Worm (Caenorhabditis elegans) whole organism, midembryonic: ENCODE data around the gene F35A5.2.

Source experiments
- T22C8.4 ChIP-seq: fragments of 200-800 bp; sonication (Bioruptor generic); IDR thresholded peaks from 2 replicates; pipeline ENCODE4 v1.3.6; 2022; ENCODE audit warnings: missing genetic modification characterization, missing compliant biosample characterization
- cog-1 ChIP-seq: sonication (generic microtip); optimal IDR thresholded peaks from 2 replicates; lab custom pipeline; 2016; ENCODE audit warnings: missing genetic modification characterization, missing compliant biosample characterization
- flt-1 ChIP-seq: fragments of 200-800 bp; sonication (Bioruptor generic); IDR thresholded peaks from 2 replicates; pipeline ENCODE4 v1.3.6; 2022; ENCODE audit warnings: missing genetic modification characterization, missing compliant biosample characterization
- klf-2 ChIP-seq: fragments of 200-800 bp; sonication (Bioruptor generic); conservative IDR thresholded peaks from 2 replicates; pipeline ENCODE4 v1.3.6; 2022; ENCODE audit warnings: missing genetic modification reagents, missing genetic modification characterization, missing compliant biosample characterization
- med-1 ChIP-seq: sonication (generic microtip); optimal IDR thresholded peaks from 2 replicates; lab custom pipeline; 2017; ENCODE audit warnings: missing genetic modification characterization, mild to moderate bottlenecking, missing compliant biosample characterization, antibody characterized with exemption, missing genetic modification reagents; ENCODE audit not compliant: insufficient read depth
- ref-1 ChIP-seq: fragments of 200-800 bp; sonication (Bioruptor generic); conservative IDR thresholded peaks from 2 replicates; pipeline ENCODE4 v1.3.6; 2022; ENCODE audit warnings: missing genetic modification reagents, missing genetic modification characterization, missing compliant biosample characterization
- tab-1 ChIP-seq: fragments of 200-800 bp; sonication (Bioruptor generic); IDR thresholded peaks from 2 replicates; pipeline ENCODE4 v1.3.6; 2022; ENCODE audit warnings: missing genetic modification characterization, missing compliant biosample characterization
- ztf-23 ChIP-seq: fragments of 200-800 bp; sonication (Bioruptor generic); IDR thresholded peaks from 2 replicates; pipeline ENCODE4 v1.3.6; 2022; ENCODE audit warnings: missing genetic modification reagents, missing genetic modification characterization, missing compliant biosample characterization
- ztf-29 ChIP-seq: fragments of 200-800 bp; sonication (Bioruptor generic); IDR thresholded peaks from 2 replicates; pipeline ENCODE4 v1.3.6; 2022; ENCODE audit warnings: missing genetic modification reagents, missing genetic modification characterization, missing compliant biosample characterization

DNA sequence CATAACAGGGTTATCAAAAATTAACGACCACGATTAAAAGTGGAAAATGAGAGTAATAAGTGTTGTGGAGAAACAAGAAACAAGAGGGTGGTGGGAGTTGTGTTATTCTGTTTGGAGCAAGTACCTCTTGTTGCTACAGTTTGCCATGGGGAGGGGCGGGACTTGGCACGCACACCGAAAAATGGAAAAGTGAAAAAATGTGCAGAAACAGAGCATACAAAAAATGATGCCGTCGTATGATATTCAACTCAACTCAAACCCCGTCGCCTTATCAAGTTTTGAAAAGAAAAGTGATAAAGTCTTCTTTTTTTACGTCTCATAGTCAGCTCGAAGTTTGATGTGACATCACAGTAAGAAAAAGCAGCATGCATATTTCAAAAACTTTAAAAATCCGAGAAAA is 15.7 kb downstream of the F35A5.2 start:
- TF ChIP-seq cog-1 (tag; lab: Kevin White, UChicago) (no peak), T22C8.4 (GFP tag; lab: Robert Waterston, UW) (no peak), flt-1 (GFP tag; lab: Robert Waterston, UW) (no peak), tab-1 (no peak), med-1 (no peak), ref-1 (GFP tag; lab: Robert Waterston, UW) (no peak), ztf-29 (GFP tag; lab: Robert Waterston, UW) (no peak), ztf-23 (no peak), klf-2 (no peak)
